Worm (Caenorhabditis elegans): Measurements from ENCODE around the gene F43G6.7.

- no peak for TF ChIP-seq nfya-1 (tag; optimal IDR thresholded peaks at IDR 0.05)
- no peak for TF ChIP-seq rnt-1 (tag; optimal IDR thresholded peaks at IDR 0.05)
- no peak for TF ChIP-seq tbx-2 (tag; optimal IDR thresholded peaks at IDR 0.05)
- TF ChIP-seq hlh-15 (tag; optimal IDR thresholded peaks at IDR 0.05), result no peak
- no peak for TF ChIP-seq ceh-6 (GFP tag; optimal IDR thresholded peaks at IDR 0.05)
- no peak for TF ChIP-seq ceh-2 (tag; optimal IDR thresholded peaks at IDR 0.05)
Observed at ce11 chrII:11782493-11782892, 28.1 kb upstream of the F43G6.7 start, which contains the start of gene F43G6.16.
